Worm (Caenorhabditis elegans) whole organism, mixed stage, embryonic: Measurements from ENCODE around the gene gst-12.
"Not testable (repeated sequence)": the region's sequence is repeated elsewhere in the genome, so short reads cannot be mapped to it uniquely, and the experiment has no call there.

ENCODE experiments used
- blmp-1 ChIP-seq: fragments of 150-350 bp; optimal IDR thresholded peaks from 2 replicates; lab custom pipeline; 2014; ENCODE audit warnings: missing biosample characterization, missing genetic modification characterization
- nhr-237 ChIP-seq: fragments of 150-350 bp; optimal IDR thresholded peaks from 2 replicates; lab custom pipeline; 2014; ENCODE audit warnings: missing biosample characterization, missing genetic modification characterization
- nhr-76 ChIP-seq: sonication (generic microtip); optimal IDR thresholded peaks from 2 replicates; lab custom pipeline; 2017; ENCODE audit warnings: missing biosample characterization, missing genetic modification characterization
- sem-2 ChIP-seq: fragments of 200-800 bp; sonication (Bioruptor generic); optimal IDR thresholded peaks from 2 replicates; lab custom pipeline; 2018; ENCODE audit warnings: mild to moderate bottlenecking, missing genetic modification characterization, missing compliant biosample characterization
- unc-62 ChIP-seq: fragments of 150-350 bp; optimal IDR thresholded peaks from 2 replicates; lab custom pipeline; 2014; ENCODE audit warnings: missing biosample characterization, missing genetic modification reagents, missing genetic modification characterization

- TF ChIP-seq unc-62 (GFP tag; lab: Kevin White, UChicago); sem-2 (GFP tag; lab: Kevin White, UChicago); nhr-76 (tag; lab: Kevin White, UChicago); blmp-1; nhr-237 (tag; lab: Kevin White, UChicago): not testable (repeated sequence)
Measured at ce11 chrII:13661990-13662389, 44.1 kb upstream of the gst-12 start, which contains the start of gene C31C9.6.
